Fruit fly (Drosophila melanogaster) whole organism, embryonic: ENCODE data around the gene Pat1.

Experiments used
- Aef1 ChIP-seq: fragments of 200-800 bp; sonication (Bioruptor generic); IDR thresholded peaks from 3 replicates; pipeline ENCODE4 v1.3.6; 2022; ENCODE audit warnings: missing biosample characterization, missing genetic modification characterization
- CG10979 ChIP-seq: fragments of 200-800 bp; sonication (Bioruptor generic); optimal IDR thresholded peaks from 2 replicates; lab custom pipeline; 2018; ENCODE audit warnings: missing biosample characterization, mild to moderate bottlenecking, missing genetic modification characterization, moderate library complexity
- CG17359 ChIP-seq: fragments of 200-800 bp; sonication (Bioruptor generic); optimal IDR thresholded peaks from 3 replicates; lab custom pipeline; 2018; ENCODE audit warnings: missing biosample characterization, mild to moderate bottlenecking, missing genetic modification characterization, moderate library complexity
- CG30431 ChIP-seq: fragments of 200-800 bp; sonication (Bioruptor generic); optimal IDR thresholded peaks from 2 replicates; lab custom pipeline; 2017; ENCODE audit warnings: missing biosample characterization, missing genetic modification characterization
- CkIIα-i1 ChIP-seq: fragments of 200-800 bp; sonication (Bioruptor generic); IDR thresholded peaks from 2 replicates; pipeline ENCODE4 v1.3.6; 2022; ENCODE audit warnings: missing biosample characterization, missing genetic modification characterization
- NC2β ChIP-seq: fragments of 200-800 bp; sonication (Bioruptor generic); optimal IDR thresholded peaks from 2 replicates; lab custom pipeline; 2016; ENCODE audit warnings: missing biosample characterization, missing genetic modification characterization
- Ptx1 ChIP-seq: fragments of 200-800 bp; sonication (Bioruptor generic); IDR thresholded peaks from 2 replicates; pipeline ENCODE4 v1.3.6; 2022; ENCODE audit warnings: missing biosample characterization, missing genetic modification characterization
- az2 ChIP-seq: fragments of 200-800 bp; sonication (Bioruptor generic); optimal IDR thresholded peaks from 3 replicates; lab custom pipeline; 2016; ENCODE audit warnings: missing biosample characterization, missing genetic modification characterization
- fd102C ChIP-seq: fragments of 200-800 bp; sonication (Bioruptor generic); optimal IDR thresholded peaks from 2 replicates; lab custom pipeline; 2018; ENCODE audit warnings: missing biosample characterization, mild to moderate bottlenecking, missing genetic modification characterization, moderate library complexity
- fd64A ChIP-seq: fragments of 200-800 bp; sonication (Bioruptor generic); optimal IDR thresholded peaks from 3 replicates; lab custom pipeline; 2018; ENCODE audit warnings: missing biosample characterization, mild to moderate bottlenecking, missing genetic modification characterization
- insv ChIP-seq, 2 experiments: fragments of 200-800 bp; sonication (Bioruptor generic); optimal IDR thresholded peaks; 3 replicates each; lab custom pipeline; 2016 to 2018; ENCODE audit warnings: missing biosample characterization in 2 of 2, missing genetic modification characterization in 2 of 2
- lola ChIP-seq, 3 experiments: fragments of >200 bp in 2 of 3; fragments of 200-800 bp in 1 of 3; sonication (Bioruptor generic) in 1 of 3; optimal IDR thresholded peaks; 2 replicates each; lab custom pipeline; 2017 to 2019; ENCODE audit warnings: missing biosample characterization in 3 of 3, missing genetic modification characterization in 3 of 3, mild to moderate bottlenecking in 1 of 3, moderate library complexity in 1 of 3
- ttk ChIP-seq: fragments of 200-800 bp; sonication (Bioruptor generic); IDR thresholded peaks from 2 replicates; pipeline ENCODE4 v2.1.2; 2022; ENCODE audit warnings: missing biosample characterization, missing genetic modification characterization

DNA sequence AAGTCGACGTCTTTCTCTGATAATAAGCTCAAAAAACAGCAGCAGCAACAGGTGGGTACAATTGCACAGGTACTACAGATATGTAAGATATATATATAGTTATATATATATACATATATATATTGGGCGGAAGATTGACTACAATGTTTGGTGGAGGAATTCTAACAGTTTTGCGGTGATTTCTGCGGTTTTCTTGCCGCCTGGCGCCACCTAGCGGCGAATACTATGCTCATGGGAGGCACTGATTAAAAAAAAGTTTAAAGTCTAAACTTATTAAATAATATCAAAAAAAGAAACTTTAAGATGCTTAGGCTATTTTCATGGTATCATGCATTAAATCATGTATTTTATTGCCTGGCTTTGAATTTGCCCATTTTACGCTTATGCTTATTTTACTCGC, 49.3 kb upstream of the Pat1 start:
- TF ChIP-seq fd102C (GFP tag; lab: Kevin White, UChicago), result no peak
- TF ChIP-seq lola (GFP tag; optimal IDR thresholded peaks at IDR 0.05; lab: Kevin White, UChicago), result no peak
- no peak for TF ChIP-seq NC2β (GFP tag; lab: Kevin White, UChicago)
- TF ChIP-seq ttk, result no peak
- TF ChIP-seq fd64A (GFP tag; lab: Kevin White, UChicago), result no peak
- TF ChIP-seq CkIIα-i1, result no peak
- TF ChIP-seq CG17359 (tag; lab: Kevin White, UChicago), result no peak
- TF ChIP-seq Aef1 (GFP tag; lab: Robert Waterston, UW), result no peak
- TF ChIP-seq insv (GFP tag; optimal IDR thresholded peaks at IDR 0.05; lab: Kevin White, UChicago), result no peak
- no peak for TF ChIP-seq CG10979 (tag; lab: Kevin White, UChicago)
- no peak for TF ChIP-seq az2 (GFP tag; lab: Kevin White, UChicago)
- no peak for TF ChIP-seq CG30431
- no peak for TF ChIP-seq Ptx1
